Worm (Caenorhabditis elegans) whole organism, L4 larva: Measurements from ENCODE around the gene C43H6.4.

Source experiments
- aha-1 ChIP-seq: fragments of 150-350 bp; peaks from one replicate; lab custom pipeline; 2014; ENCODE audit warnings: missing biosample characterization, missing genetic modification characterization
- ama-1 ChIP-seq: fragments of 150-350 bp; optimal IDR thresholded peaks from 2 replicates; lab custom pipeline; 2014; ENCODE audit warnings: inconsistent platforms, mixed read lengths
- ceh-62 ChIP-seq: sonication (generic microtip); optimal IDR thresholded peaks from 2 replicates; lab custom pipeline; 2017; ENCODE audit warnings: missing biosample characterization, missing genetic modification characterization
- daf-12 ChIP-seq: fragments of 150-350 bp; optimal IDR thresholded peaks from 2 replicates; lab custom pipeline; 2014; ENCODE audit warnings: missing biosample characterization, missing genetic modification reagents, missing genetic modification characterization
- daf-16 ChIP-seq, 3 experiments: sonication (generic microtip); optimal IDR thresholded peaks; 2 replicates each; lab custom pipeline; 2016 to 2017; ENCODE audit warnings: missing genetic modification characterization in 3 of 3, missing genetic modification reagents in 3 of 3, mild to moderate bottlenecking in 2 of 3, missing compliant biosample characterization in 2 of 3, missing biosample characterization in 1 of 3, moderate library complexity in 1 of 3
- daf-19 ChIP-seq: fragments of 200-800 bp; sonication (Bioruptor generic); conservative IDR thresholded peaks from 2 replicates; pipeline ENCODE4 v1.3.6; 2022; ENCODE audit warnings: missing genetic modification characterization, missing compliant biosample characterization
- daf-8 ChIP-seq: fragments of 200-800 bp; sonication (Bioruptor generic); IDR thresholded peaks from 2 replicates; pipeline ENCODE4 v1.3.6; 2022; ENCODE audit warnings: missing genetic modification characterization, missing compliant biosample characterization
- dmd-6 ChIP-seq: fragments of 200-800 bp; sonication (Bioruptor generic); IDR thresholded peaks from 2 replicates; pipeline ENCODE4 v1.3.6; 2022; ENCODE audit warnings: missing genetic modification reagents, missing genetic modification characterization, missing compliant biosample characterization
- dmd-9 ChIP-seq: fragments of 200-800 bp; sonication (Bioruptor generic); IDR thresholded peaks from 2 replicates; pipeline ENCODE4 v1.3.6; 2022; ENCODE audit warnings: missing genetic modification reagents, missing genetic modification characterization, missing compliant biosample characterization
- dve-1 ChIP-seq: sonication (generic microtip); optimal IDR thresholded peaks from 2 replicates; lab custom pipeline; 2017; ENCODE audit warnings: antibody characterized with exemption, mild to moderate bottlenecking, missing genetic modification characterization, missing compliant biosample characterization; ENCODE audit not compliant: insufficient read depth
- egl-27 ChIP-seq: sonication (generic microtip); optimal IDR thresholded peaks from 3 replicates; lab custom pipeline; 2017; ENCODE audit warnings: missing biosample characterization, missing genetic modification reagents, missing genetic modification characterization
- hlh-11 ChIP-seq: fragments of 200-800 bp; sonication (Bioruptor generic); optimal IDR thresholded peaks from 2 replicates; lab custom pipeline; 2018; ENCODE audit warnings: mild to moderate bottlenecking, missing genetic modification characterization, missing compliant biosample characterization
- hlh-30 ChIP-seq: sonication (generic microtip); optimal IDR thresholded peaks from 2 replicates; lab custom pipeline; 2017; ENCODE audit warnings: antibody characterized with exemption, mild to moderate bottlenecking, missing genetic modification characterization, missing compliant biosample characterization; ENCODE audit not compliant: insufficient read depth
- lim-7 ChIP-seq: fragments of 200-800 bp; sonication (Bioruptor generic); IDR thresholded peaks from 2 replicates; pipeline ENCODE4 v1.3.6; 2022; ENCODE audit warnings: missing genetic modification characterization, missing compliant biosample characterization
- lin-13 ChIP-seq: fragments of 150-350 bp; optimal IDR thresholded peaks from 2 replicates; lab custom pipeline; 2014; ENCODE audit warnings: missing biosample characterization, missing genetic modification reagents, missing genetic modification characterization
- lsy-2 ChIP-seq, 2 experiments: fragments of 150-350 bp in 1 of 2; sonication (generic microtip) in 1 of 2; optimal IDR thresholded peaks; 2 replicates each; lab custom pipeline; 2014 to 2017; ENCODE audit warnings: missing biosample characterization in 2 of 2, missing genetic modification characterization in 2 of 2
- mep-1 ChIP-seq: fragments of 150-350 bp; sonication (generic microtip); optimal IDR thresholded peaks from 3 replicates; lab custom pipeline; 2014; ENCODE audit warnings: missing biosample characterization, missing genetic modification characterization
- mes-2 ChIP-seq: sonication (generic microtip); optimal IDR thresholded peaks from 2 replicates; lab custom pipeline; 2016; ENCODE audit warnings: missing genotype, mild to moderate bottlenecking, missing genetic modification characterization, missing compliant biosample characterization; ENCODE audit not compliant: poor library complexity, severe bottlenecking
- mxl-3 ChIP-seq: fragments of 200-800 bp; sonication (Bioruptor generic); optimal IDR thresholded peaks from 2 replicates; lab custom pipeline; 2018; ENCODE audit warnings: mild to moderate bottlenecking, missing genetic modification characterization, missing compliant biosample characterization
- nhr-10 ChIP-seq: fragments of 150-350 bp; optimal IDR thresholded peaks from 2 replicates; lab custom pipeline; 2014; ENCODE audit warnings: missing biosample characterization, missing genetic modification characterization
- nhr-102 ChIP-seq: sonication (generic microtip); optimal IDR thresholded peaks from 2 replicates; lab custom pipeline; 2016; ENCODE audit warnings: mild to moderate bottlenecking, missing genetic modification characterization, moderate library complexity, missing compliant biosample characterization
- nhr-28 ChIP-seq: fragments of 150-350 bp; optimal IDR thresholded peaks from 2 replicates; lab custom pipeline; 2014; ENCODE audit warnings: missing biosample characterization, missing genetic modification characterization
- nhr-6 ChIP-seq: fragments of 150-350 bp; optimal IDR thresholded peaks from 2 replicates; lab custom pipeline; 2014; ENCODE audit warnings: missing biosample characterization, missing genetic modification characterization
- nhr-77 ChIP-seq: fragments of 150-350 bp; optimal IDR thresholded peaks from 2 replicates; lab custom pipeline; 2014; ENCODE audit warnings: missing biosample characterization, missing genetic modification characterization
- pha-4 ChIP-seq, 2 experiments: fragments of 150-350 bp in 1 of 2; fragments of 200-800 bp in 1 of 2; sonication (Bioruptor generic) in 1 of 2; IDR thresholded peaks in 1 of 2; optimal IDR thresholded peaks in 1 of 2; 2 replicates each; pipeline versions ENCODE4 v1.3.6 to Lab custom; 2014 to 2022; ENCODE audit warnings: missing genetic modification characterization in 2 of 2, missing genetic modification reagents in 2 of 2, missing biosample characterization in 1 of 2, missing compliant biosample characterization in 1 of 2
- php-3 ChIP-seq: fragments of 200-800 bp; sonication (Bioruptor generic); IDR thresholded peaks from 2 replicates; pipeline ENCODE4 v1.3.6; 2022; ENCODE audit warnings: missing genetic modification reagents, missing genetic modification characterization, missing compliant biosample characterization
- pqm-1 ChIP-seq: sonication (generic microtip); optimal IDR thresholded peaks from 2 replicates; lab custom pipeline; 2017; ENCODE audit warnings: missing biosample characterization, missing genetic modification characterization
- skn-1 ChIP-seq: fragments of 150-350 bp; optimal IDR thresholded peaks from 2 replicates; lab custom pipeline; 2014; ENCODE audit warnings: missing biosample characterization, missing genetic modification characterization
- snpc-4 ChIP-seq: fragments of 150-350 bp; optimal IDR thresholded peaks from 2 replicates; lab custom pipeline; 2014; ENCODE audit warnings: missing biosample characterization, missing genetic modification characterization
- spr-1 ChIP-seq: sonication (generic microtip); optimal IDR thresholded peaks from 2 replicates; lab custom pipeline; 2016; ENCODE audit warnings: mild to moderate bottlenecking, missing genetic modification characterization, missing compliant biosample characterization
- zip-11 ChIP-seq: fragments of 200-800 bp; sonication (Bioruptor generic); IDR thresholded peaks from 2 replicates; pipeline ENCODE4 v1.3.6; 2022; ENCODE audit warnings: missing genetic modification characterization, missing compliant biosample characterization
- zip-2 ChIP-seq: fragments of 150-350 bp; optimal IDR thresholded peaks from 2 replicates; lab custom pipeline; 2014; ENCODE audit warnings: missing biosample characterization, missing genetic modification characterization

Gene C43H6.4

ce11 chrX:2369073-2369472 is 34.8 kb upstream of the C43H6.4 start:
- peak; percentile 29 for TF ChIP-seq dve-1 (tag; lab: Kevin White, UChicago)
- no peak for TF ChIP-seq zip-2 (tag; lab: Kevin White, UChicago)
- no peak for TF ChIP-seq daf-19 (GFP tag; lab: Robert Waterston, UW)
- 0 out of 2 replicates have a peak, but pooled peaks have one; percentile 23 for TF ChIP-seq php-3 (GFP tag; lab: Robert Waterston, UW)
- TF ChIP-seq daf-16 (GFP tag; optimal IDR thresholded peaks at IDR 0.05; lab: Kevin White, UChicago), result no peak
- TF ChIP-seq daf-16 (tag; optimal IDR thresholded peaks at IDR 0.05; lab: Kevin White, UChicago), result peak; percentile 89

- TF ChIP-seq hlh-11, result peak; percentile 38
- TF ChIP-seq nhr-28, result peak; percentile 54
- TF ChIP-seq spr-1 (tag; lab: Kevin White, UChicago), result no peak
- no peak for TF ChIP-seq pha-4 (GFP tag; IDR thresholded peaks at IDR 0.05; lab: Robert Waterston, UW)
- TF ChIP-seq pha-4 (tag; optimal IDR thresholded peaks at IDR 0.05; lab: Kevin White, UChicago), result no peak
- peak; percentile 3 for TF ChIP-seq mes-2 (tag; lab: Kevin White, UChicago)
- peak; percentile 39 for TF ChIP-seq dve-1 (tag; lab: Kevin White, UChicago)
- peak; percentile 82 for TF ChIP-seq pqm-1 (tag; lab: Kevin White, UChicago)
- peak; percentile 38 for TF ChIP-seq mxl-3
- no peak for TF ChIP-seq mep-1 (tag; lab: Kevin White, UChicago)
- TF ChIP-seq zip-11 (GFP tag; lab: Robert Waterston, UW), result no peak
- no peak for TF ChIP-seq nhr-10 (tag; lab: Kevin White, UChicago)
- peak; percentile 43; the same call in 1 of the 2 replicates for TF ChIP-seq php-3 (GFP tag; lab: Robert Waterston, UW)
- no peak for TF ChIP-seq aha-1 (tag; lab: Kevin White, UChicago)
- no peak for TF ChIP-seq snpc-4
- TF ChIP-seq daf-16 (GFP tag; optimal IDR thresholded peaks at IDR 0.05; lab: Kevin White, UChicago), result no peak
- TF ChIP-seq daf-16 (tag; optimal IDR thresholded peaks at IDR 0.05; lab: Kevin White, UChicago), result peak; percentile 72
Measured at ce11 chrX:2370655-2371054, 33.2 kb upstream of the C43H6.4 start.

- TF ChIP-seq nhr-102 (tag; lab: Kevin White, UChicago), result no peak
- TF ChIP-seq hlh-11, result peak; percentile 69
- no peak for TF ChIP-seq daf-16 (GFP tag; optimal IDR thresholded peaks at IDR 0.05; lab: Kevin White, UChicago)
- TF ChIP-seq daf-16 (tag; optimal IDR thresholded peaks at IDR 0.05; lab: Kevin White, UChicago), result peak; percentile 82
- no peak for TF ChIP-seq dmd-9 (GFP tag; lab: Robert Waterston, UW)
- peak; percentile 9 for TF ChIP-seq lin-13 (GFP tag; lab: Kevin White, UChicago)
- peak; percentile 63 for TF ChIP-seq dve-1 (tag; lab: Kevin White, UChicago)
- TF ChIP-seq dmd-6 (GFP tag; lab: Robert Waterston, UW), result peak; percentile 59
- TF ChIP-seq mep-1 (tag; lab: Kevin White, UChicago), result peak; percentile 35
- TF ChIP-seq mes-2 (tag; lab: Kevin White, UChicago), result peak; percentile 61
- peak; percentile 65 for TF ChIP-seq nhr-28
- no peak for TF ChIP-seq ceh-62
- peak; percentile 79 for TF ChIP-seq aha-1 (tag; lab: Kevin White, UChicago)
- no peak for TF ChIP-seq lsy-2 (tag; optimal IDR thresholded peaks at IDR 0.05; lab: Kevin White, UChicago)
- TF ChIP-seq nhr-77, result peak; percentile 21
- peak; percentile 41 for TF ChIP-seq hlh-30
- TF ChIP-seq pqm-1 (tag; lab: Kevin White, UChicago), result peak; percentile 78
- no peak for TF ChIP-seq snpc-4
- no peak for TF ChIP-seq lim-7 (GFP tag; lab: Robert Waterston, UW)
- peak; percentile 52 for TF ChIP-seq mxl-3
- TF ChIP-seq nhr-6, result peak; percentile 46
Measured at ce11 chrX:2372134-2372533, 31.7 kb upstream of the C43H6.4 start.

ce11 chrX:2375300-2376035 is 28.4 kb upstream of the C43H6.4 start, which contains the start of gene F47G3.3:
Gene F47G3.3, plus strand, starts transcription at chrX:2375985.
- TF ChIP-seq daf-8, result no peak
- no peak for TF ChIP-seq pqm-1 (tag; lab: Kevin White, UChicago)
- TF ChIP-seq aha-1 (tag; lab: Kevin White, UChicago), result peak; percentile 60

ce11 chrX:2380818-2381217 is 23.0 kb upstream of the C43H6.4 start:
- TF ChIP-seq daf-12 (tag; lab: Kevin White, UChicago), result no peak
- no peak for TF ChIP-seq dve-1 (tag; lab: Kevin White, UChicago)
- peak in 1 of 2 experiments; percentile 4 for TF ChIP-seq daf-16 (GFP tag; optimal IDR thresholded peaks at IDR 0.05; lab: Kevin White, UChicago)
- no peak for TF ChIP-seq daf-16 (tag; optimal IDR thresholded peaks at IDR 0.05; lab: Kevin White, UChicago)
- TF ChIP-seq hlh-30, result peak; percentile 36
- TF ChIP-seq nhr-28, result peak; percentile 44
- TF ChIP-seq ama-1 (lab: Kevin White, UChicago), result no peak
- TF ChIP-seq daf-8, result no peak
- TF ChIP-seq egl-27 (tag; lab: Kevin White, UChicago), result no peak
- no peak for TF ChIP-seq skn-1 (tag; lab: Kevin White, UChicago)
